Worm (Caenorhabditis elegans) whole organism, L1 larva: Measurements from ENCODE around the gene prmt-5.

Experiments used
- blmp-1 ChIP-seq: fragments of 150-350 bp; optimal IDR thresholded peaks from 2 replicates; lab custom pipeline; 2014; ENCODE audit warnings: missing biosample characterization, missing genetic modification characterization
- ceh-63 ChIP-seq: fragments of 200-800 bp; sonication (Bioruptor generic); optimal IDR thresholded peaks from 2 replicates; lab custom pipeline; 2018; ENCODE audit warnings: mild to moderate bottlenecking, missing genetic modification characterization, missing compliant biosample characterization
- ceh-82 ChIP-seq, 3 experiments: fragments of 150-350 bp in 1 of 3; sonication (generic microtip) in 2 of 3; optimal IDR thresholded peaks; 2 replicates each; lab custom pipeline; 2014 to 2017; ENCODE audit warnings: missing biosample characterization in 3 of 3, missing genetic modification characterization in 3 of 3
- ces-1 ChIP-seq: fragments of 150-350 bp; optimal IDR thresholded peaks from 2 replicates; lab custom pipeline; 2014; ENCODE audit warnings: missing biosample characterization, missing genetic modification reagents, missing genetic modification characterization
- dpl-1 ChIP-seq, 3 experiments: fragments of 150-350 bp in 2 of 3; sonication (generic microtip) in 1 of 3; optimal IDR thresholded peaks; 2 replicates each; lab custom pipeline; 2014 to 2017; ENCODE audit warnings: missing biosample characterization in 3 of 3, missing genetic modification characterization in 3 of 3, missing genetic modification reagents in 3 of 3
- egl-27 ChIP-seq, 2 experiments: fragments of 150-350 bp in 1 of 2; sonication (generic microtip); optimal IDR thresholded peaks; 3 replicates each; lab custom pipeline; 2017 to 2018; ENCODE audit warnings: missing biosample characterization in 2 of 2, missing genetic modification characterization in 2 of 2, missing genetic modification reagents in 2 of 2
- skn-1 ChIP-seq: fragments of 150-350 bp; optimal IDR thresholded peaks from 2 replicates; lab custom pipeline; 2014; ENCODE audit warnings: missing biosample characterization, missing genetic modification characterization
- tbx-2 ChIP-seq: sonication (generic microtip); optimal IDR thresholded peaks from 2 replicates; lab custom pipeline; 2016; ENCODE audit warnings: missing genetic modification characterization, missing compliant biosample characterization
- unc-62 ChIP-seq: fragments of 150-350 bp; optimal IDR thresholded peaks from 2 replicates; lab custom pipeline; 2014; ENCODE audit warnings: missing biosample characterization, missing genetic modification reagents, missing genetic modification characterization

DNA sequence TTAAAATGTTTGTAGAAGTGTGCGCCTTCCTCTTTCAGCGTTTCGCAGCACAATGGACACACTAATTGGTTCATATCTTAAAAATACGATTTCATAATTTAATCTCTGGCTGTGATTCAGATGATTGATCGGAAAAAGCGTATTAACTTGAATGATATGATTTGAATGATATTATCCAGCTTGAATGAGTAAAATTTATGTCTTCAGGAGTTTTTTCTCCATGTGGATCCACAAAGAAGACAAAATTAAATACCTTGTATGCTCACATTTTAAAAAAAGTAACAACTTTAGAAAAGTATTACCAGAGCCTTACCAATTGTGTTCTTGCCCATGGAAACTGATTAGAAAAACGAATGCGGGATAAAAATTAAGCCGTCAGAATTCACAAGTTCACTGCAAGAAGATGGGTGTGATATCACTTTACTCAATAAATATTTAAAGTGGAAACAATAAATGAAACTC lies 43.1 kb downstream of the prmt-5 start, which contains the start of gene ztf-8:
- no peak for TF ChIP-seq skn-1 (tag; lab: Kevin White, UChicago)
- no peak for TF ChIP-seq egl-27 (tag; optimal IDR thresholded peaks at IDR 0.05; lab: Kevin White, UChicago)
- TF ChIP-seq ceh-82 (tag; optimal IDR thresholded peaks at IDR 0.05; lab: Kevin White, UChicago), result no peak
- no peak for TF ChIP-seq unc-62 (GFP tag; lab: Kevin White, UChicago)
- TF ChIP-seq ces-1 (GFP tag; lab: Kevin White, UChicago), result no peak
- peak in 1 of 3 experiments; percentile 6 for TF ChIP-seq dpl-1 (GFP tag; optimal IDR thresholded peaks at IDR 0.05; lab: Kevin White, UChicago)
- no peak for TF ChIP-seq blmp-1
- no peak for TF ChIP-seq tbx-2 (tag; lab: Kevin White, UChicago)
- TF ChIP-seq ceh-63 (GFP tag; lab: Kevin White, UChicago), result no peak
